Worm (Caenorhabditis elegans): ENCODE results near the gene T03E6.9.

DNA sequence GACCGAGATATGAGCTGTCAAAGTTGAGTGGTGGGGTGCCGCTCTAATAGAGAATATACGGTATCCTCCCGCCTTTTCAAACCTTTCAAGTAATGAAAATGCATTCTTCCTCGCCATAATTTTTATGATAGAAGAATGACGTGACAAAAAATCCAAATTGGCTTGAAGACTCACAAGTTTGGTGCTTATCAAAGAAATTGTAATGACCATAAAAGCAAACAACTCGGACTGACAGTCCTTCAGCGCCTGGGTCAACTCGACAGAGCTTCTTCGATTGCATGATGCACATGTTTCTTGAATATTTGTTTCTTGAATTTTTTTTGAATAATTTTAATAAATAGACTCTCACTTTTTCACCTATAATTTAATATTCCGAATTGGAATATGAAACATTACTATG is 4.9 kb upstream of the T03E6.9 start:
- TF ChIP-seq ref-2 (tag; optimal IDR thresholded peaks at IDR 0.05), result no peak
- no peak for TF ChIP-seq pqm-1 (tag; optimal IDR thresholded peaks at IDR 0.05)
- no peak for TF ChIP-seq nhr-11 (tag; optimal IDR thresholded peaks at IDR 0.05)
- TF ChIP-seq ceh-45 (GFP tag; IDR thresholded peaks at IDR 0.05), result no peak
- TF ChIP-seq eyg-1 (tag; optimal IDR thresholded peaks at IDR 0.05), result no peak
- TF ChIP-seq pax-1 (tag; optimal IDR thresholded peaks at IDR 0.05), result no peak
- TF ChIP-seq fkh-10 (GFP tag; optimal IDR thresholded peaks at IDR 0.05), result no peak
- no peak for TF ChIP-seq tbx-2 (tag; optimal IDR thresholded peaks at IDR 0.05)
